Fruit fly (Drosophila melanogaster) whole organism, embryonic: ENCODE results near the gene Kah.

Experiments used
- ATbp ChIP-seq: fragments of 200-800 bp; sonication (Bioruptor generic); optimal IDR thresholded peaks from 2 replicates; lab custom pipeline; 2017; ENCODE audit warnings: missing biosample characterization, mild to moderate bottlenecking, missing genetic modification characterization, missing genetic modification reagents
- BEAF-32 ChIP-seq: fragments of 200-800 bp; sonication (Bioruptor generic); optimal IDR thresholded peaks from 3 replicates; lab custom pipeline; 2017; ENCODE audit warnings: missing biosample characterization, missing genetic modification characterization, mild to moderate bottlenecking, moderate library complexity, missing genetic modification reagents
- Bdp1 ChIP-seq: fragments of 200-800 bp; sonication (Bioruptor generic); optimal IDR thresholded peaks from 3 replicates; lab custom pipeline; 2016; ENCODE audit warnings: missing biosample characterization, missing genetic modification characterization
- CG10147 ChIP-seq: fragments of 200-800 bp; sonication (Bioruptor generic); optimal IDR thresholded peaks from 2 replicates; lab custom pipeline; 2019; ENCODE audit warnings: missing biosample characterization, mild to moderate bottlenecking, missing genetic modification characterization, moderate library complexity
- CG10959 ChIP-seq: fragments of 200-800 bp; sonication (Bioruptor generic); IDR thresholded peaks from 2 replicates; pipeline ENCODE4 v1.3.6; 2022; ENCODE audit warnings: missing biosample characterization, missing genetic modification characterization
- CG11560 ChIP-seq: fragments of 200-800 bp; sonication (Bioruptor generic); IDR thresholded peaks from 3 replicates; pipeline ENCODE4 v1.3.6; 2022; ENCODE audit warnings: missing biosample characterization, missing genetic modification characterization
- CG17829 ChIP-seq: fragments of 200-800 bp; optimal IDR thresholded peaks from 2 replicates; lab custom pipeline; 2019; ENCODE audit warnings: missing biosample characterization, mild to moderate bottlenecking, missing genetic modification characterization, moderate library complexity
- CG2116 ChIP-seq: fragments of 200-800 bp; sonication (Bioruptor generic); optimal IDR thresholded peaks from 3 replicates; lab custom pipeline; 2018; ENCODE audit warnings: missing biosample characterization, mild to moderate bottlenecking, missing genetic modification characterization
- CG32772 ChIP-seq: fragments of 200-800 bp; sonication (Bioruptor generic); IDR thresholded peaks from 2 replicates; pipeline ENCODE4 v1.3.6; 2022; ENCODE audit warnings: missing biosample characterization, missing genetic modification characterization
- CG3281 ChIP-seq: fragments of 200-800 bp; sonication (Bioruptor generic); optimal IDR thresholded peaks from 3 replicates; lab custom pipeline; 2017; ENCODE audit warnings: missing biosample characterization, mild to moderate bottlenecking, missing genetic modification characterization
- CG4424 ChIP-seq: fragments of 200-800 bp; sonication (Bioruptor generic); optimal IDR thresholded peaks from 3 replicates; lab custom pipeline; 2016; ENCODE audit warnings: missing biosample characterization, missing genetic modification characterization
- CG6175 ChIP-seq: fragments of 200-800 bp; sonication (Bioruptor generic); IDR thresholded peaks from 3 replicates; pipeline ENCODE4 v1.3.6; 2022; ENCODE audit warnings: missing biosample characterization, missing genetic modification characterization
- CG7963 ChIP-seq: fragments of 200-800 bp; sonication (Bioruptor generic); IDR thresholded peaks from 3 replicates; pipeline ENCODE4 v1.3.6; 2022; ENCODE audit warnings: missing biosample characterization, missing genetic modification characterization; ENCODE audit not compliant: partially characterized antibody
- CG8290 ChIP-seq, 3 experiments: fragments of 200-800 bp; sonication (Bioruptor generic); optimal IDR thresholded peaks; 2 replicates each; lab custom pipeline; 2016 to 2019; ENCODE audit warnings: missing biosample characterization in 3 of 3, missing genetic modification characterization in 3 of 3, mild to moderate bottlenecking in 2 of 3, moderate library complexity in 1 of 3
- CG9437 ChIP-seq: fragments of 200-800 bp; sonication (Bioruptor generic); optimal IDR thresholded peaks from 2 replicates; lab custom pipeline; 2018; ENCODE audit warnings: missing biosample characterization, mild to moderate bottlenecking, missing genetic modification characterization
- CoRest ChIP-seq: fragments of 200-800 bp; sonication (Bioruptor generic); optimal IDR thresholded peaks from 3 replicates; lab custom pipeline; 2018; ENCODE audit warnings: missing biosample characterization, mild to moderate bottlenecking, missing genetic modification characterization, moderate library complexity
- Dad ChIP-seq: fragments of 200-800 bp; sonication (Bioruptor generic); optimal IDR thresholded peaks from 3 replicates; lab custom pipeline; 2016; ENCODE audit warnings: missing biosample characterization, missing genetic modification characterization
- Dfd ChIP-seq, 2 experiments: fragments of >200 bp; optimal IDR thresholded peaks; 2 replicates each; lab custom pipeline; 2017; ENCODE audit warnings: missing biosample characterization in 2 of 2, missing genetic modification characterization in 2 of 2
- Dref ChIP-seq: fragments of 200-800 bp; sonication (Bioruptor generic); IDR thresholded peaks from 2 replicates; pipeline ENCODE4 v1.3.6; 2022; ENCODE audit warnings: missing biosample characterization, missing genetic modification characterization
- ERR ChIP-seq: fragments of 200-800 bp; sonication (Bioruptor generic); optimal IDR thresholded peaks from 2 replicates; lab custom pipeline; 2016; ENCODE audit warnings: missing biosample characterization, missing genetic modification characterization
- H15 ChIP-seq: fragments of 200-800 bp; sonication (Bioruptor generic); IDR thresholded peaks from 3 replicates; pipeline ENCODE4 v1.3.6; 2022; ENCODE audit warnings: missing biosample characterization, missing genetic modification characterization
- H2.0 ChIP-seq: fragments of 200-800 bp; sonication (Bioruptor generic); IDR thresholded peaks from 2 replicates; pipeline ENCODE4 v1.3.6; 2022; ENCODE audit warnings: missing biosample characterization, missing genetic modification characterization
- Hr51 ChIP-seq, 2 experiments: fragments of 200-800 bp; sonication (Bioruptor generic); optimal IDR thresholded peaks; 2 replicates in 1 of 2; 3 replicates in 1 of 2; lab custom pipeline; 2016 to 2018; ENCODE audit warnings: missing biosample characterization in 2 of 2, missing genetic modification characterization in 2 of 2, mild to moderate bottlenecking in 1 of 2, moderate library complexity in 1 of 2
- Hr78 ChIP-seq, 2 experiments: fragments of 200-800 bp in 1 of 2; fragments of >200 bp in 1 of 2; sonication (Bioruptor generic) in 1 of 2; optimal IDR thresholded peaks; 2 replicates each; lab custom pipeline; 2017 to 2019; ENCODE audit warnings: missing biosample characterization in 2 of 2, missing genetic modification characterization in 2 of 2, mild to moderate bottlenecking in 1 of 2, moderate library complexity in 1 of 2
- MESR4 ChIP-seq: fragments of 200-800 bp; sonication (Bioruptor generic); optimal IDR thresholded peaks from 2 replicates; lab custom pipeline; 2018; ENCODE audit warnings: missing biosample characterization, mild to moderate bottlenecking, missing genetic modification characterization, moderate library complexity
- Mrtf ChIP-seq: fragments of 200-800 bp; sonication (Bioruptor generic); IDR thresholded peaks from 3 replicates; pipeline ENCODE4 v1.3.6; 2022; ENCODE audit warnings: missing biosample characterization, missing genetic modification characterization
- Six4 ChIP-seq: fragments of 200-800 bp; sonication (Bioruptor generic); optimal IDR thresholded peaks from 2 replicates; lab custom pipeline; 2016; ENCODE audit warnings: missing biosample characterization, missing genetic modification characterization
- bab2 ChIP-seq: fragments of 200-800 bp; sonication (Bioruptor generic); optimal IDR thresholded peaks from 2 replicates; lab custom pipeline; 2016; ENCODE audit warnings: missing biosample characterization, missing genetic modification characterization
- chif ChIP-seq, 2 experiments: fragments of 200-800 bp; sonication (Bioruptor generic); optimal IDR thresholded peaks; 3 replicates each; lab custom pipeline; 2016; ENCODE audit warnings: missing biosample characterization in 2 of 2, missing genetic modification characterization in 2 of 2
- chm ChIP-seq: fragments of 200-800 bp; sonication (Bioruptor generic); IDR thresholded peaks from 2 replicates; pipeline ENCODE4 v1.3.6; 2022; ENCODE audit warnings: missing biosample characterization, missing genetic modification characterization
- dati ChIP-seq: fragments of 200-800 bp; sonication (Bioruptor generic); IDR thresholded peaks from 2 replicates; pipeline ENCODE4 v1.3.6; 2022; ENCODE audit warnings: missing biosample characterization, missing genetic modification characterization
- dpn ChIP-seq, 2 experiments: fragments of 200-800 bp; sonication (Bioruptor generic); optimal IDR thresholded peaks; 3 replicates each; lab custom pipeline; 2016; ENCODE audit warnings: missing biosample characterization in 2 of 2, missing genetic modification characterization in 2 of 2
- ems ChIP-seq: fragments of 200-800 bp; sonication (Bioruptor generic); optimal IDR thresholded peaks from 3 replicates; lab custom pipeline; 2016; ENCODE audit warnings: missing biosample characterization, missing genetic modification characterization
- inv ChIP-seq: fragments of 200-800 bp; sonication (Bioruptor generic); IDR thresholded peaks from 2 replicates; pipeline ENCODE4 v1.3.6; 2022; ENCODE audit warnings: missing biosample characterization, missing genetic modification characterization; ENCODE audit not compliant: partially characterized antibody
- ken ChIP-seq: fragments of 200-800 bp; sonication (Bioruptor generic); IDR thresholded peaks from 3 replicates; pipeline ENCODE4 v1.3.6; 2022; ENCODE audit warnings: missing biosample characterization, missing genetic modification characterization
- knrl ChIP-seq: fragments of 200-800 bp; sonication (Bioruptor generic); IDR thresholded peaks from 3 replicates; pipeline ENCODE4 v1.3.6; 2022; ENCODE audit warnings: missing biosample characterization, missing genetic modification characterization; ENCODE audit not compliant: partially characterized antibody
- luna ChIP-seq: fragments of 200-800 bp; sonication (Bioruptor generic); optimal IDR thresholded peaks from 2 replicates; lab custom pipeline; 2016; ENCODE audit warnings: missing biosample characterization, missing genetic modification characterization
- nerfin-2 ChIP-seq: fragments of 200-800 bp; sonication (Bioruptor generic); IDR thresholded peaks from 2 replicates; pipeline ENCODE4 v1.3.6; 2022; ENCODE audit warnings: missing biosample characterization, missing genetic modification characterization; ENCODE audit not compliant: partially characterized antibody
- onecut ChIP-seq: fragments of 200-800 bp; sonication (Bioruptor generic); IDR thresholded peaks from 2 replicates; pipeline ENCODE4 v1.3.6; 2022; ENCODE audit warnings: missing biosample characterization, missing genetic modification characterization
- org-1 ChIP-seq: fragments of 200-800 bp; sonication (Bioruptor generic); optimal IDR thresholded peaks from 2 replicates; lab custom pipeline; 2017; ENCODE audit warnings: missing biosample characterization, missing genetic modification characterization
- phol ChIP-seq: fragments of 200-800 bp; sonication (Bioruptor generic); optimal IDR thresholded peaks from 3 replicates; lab custom pipeline; 2018; ENCODE audit warnings: missing biosample characterization, mild to moderate bottlenecking, missing genetic modification characterization, moderate library complexity
- row ChIP-seq: fragments of 200-800 bp; sonication (Bioruptor generic); IDR thresholded peaks from 3 replicates; pipeline ENCODE4 v1.3.6; 2022; ENCODE audit warnings: missing biosample characterization, missing genetic modification characterization
- sqz ChIP-seq: fragments of 200-800 bp; sonication (Bioruptor generic); optimal IDR thresholded peaks from 3 replicates; lab custom pipeline; 2018; ENCODE audit warnings: missing biosample characterization, mild to moderate bottlenecking, missing genetic modification characterization
- stwl ChIP-seq: fragments of 200-800 bp; sonication (Bioruptor generic); optimal IDR thresholded peaks from 3 replicates; lab custom pipeline; 2018; ENCODE audit warnings: missing biosample characterization, mild to moderate bottlenecking, missing genetic modification characterization, moderate library complexity
- tna ChIP-seq: fragments of 200-800 bp; sonication (Bioruptor generic); IDR thresholded peaks from 2 replicates; pipeline ENCODE4 v1.3.6; 2022; ENCODE audit warnings: missing biosample characterization, missing genetic modification characterization; ENCODE audit not compliant: partially characterized antibody
- vnd ChIP-seq: fragments of 200-800 bp; sonication (Bioruptor generic); IDR thresholded peaks from 3 replicates; pipeline ENCODE4 v1.3.6; 2022; ENCODE audit warnings: missing biosample characterization, missing genetic modification characterization; ENCODE audit not compliant: partially characterized antibody
- wdn ChIP-seq: fragments of 200-800 bp; sonication (Bioruptor generic); IDR thresholded peaks from 2 replicates; pipeline ENCODE4 v1.3.6; 2022; ENCODE audit warnings: missing biosample characterization, missing genetic modification characterization

Gene Kah

dm6 chr3L:626498-627369 lies 37.7 kb upstream of the Kah start (continued):
- peak; percentile 66 for TF ChIP-seq sqz
- no peak for TF ChIP-seq BEAF-32 (GFP tag; lab: Kevin White, UChicago)
- TF ChIP-seq wdn (GFP tag; lab: Robert Waterston, UW) = peak; percentile 38; the same call in 1 of the 2 replicates
- peak; percentile 56 for TF ChIP-seq CG10147 (GFP tag; lab: Kevin White, UChicago)
- TF ChIP-seq tna (GFP tag; lab: Robert Waterston, UW) = no peak
- peak; percentile 53; the same call in 1 of the 3 replicates for TF ChIP-seq ken
- TF ChIP-seq CG2116 = no peak
- TF ChIP-seq Dad (GFP tag; lab: Kevin White, UChicago) = no peak
- TF ChIP-seq bab2 (GFP tag; lab: Kevin White, UChicago) = peak; percentile 10
- TF ChIP-seq onecut = no peak
- peak; percentile 39 to 40 for TF ChIP-seq dpn (GFP tag; optimal IDR thresholded peaks at IDR 0.05; lab: Kevin White, UChicago)
- TF ChIP-seq CG4424 (GFP tag; lab: Kevin White, UChicago) = peak; percentile 27
- peak; percentile 59; the same call in 1 of the 2 replicates for TF ChIP-seq CG32772 (GFP tag; lab: Robert Waterston, UW)
- TF ChIP-seq H15 (GFP tag; lab: Robert Waterston, UW) = 0 out of 3 replicates have a peak, but pooled peaks have one; percentile 55
- peak; percentile 10 for TF ChIP-seq CG8290 (GFP tag; optimal IDR thresholded peaks at IDR 0.05; lab: Kevin White, UChicago)
- no peak for TF ChIP-seq CG8290 (tag; optimal IDR thresholded peaks at IDR 0.05; lab: Kevin White, UChicago)
- TF ChIP-seq stwl (tag; lab: Kevin White, UChicago) = no peak
- TF ChIP-seq vnd (GFP tag; lab: Robert Waterston, UW) = no peak
- no peak for TF ChIP-seq Bdp1 (GFP tag; lab: Kevin White, UChicago)
- no peak for TF ChIP-seq ERR (GFP tag; lab: Kevin White, UChicago)
- peak in 1 of 2 experiments; percentile 8 for TF ChIP-seq Hr78 (GFP tag; optimal IDR thresholded peaks at IDR 0.05; lab: Kevin White, UChicago)
- no peak for TF ChIP-seq Dfd (GFP tag; optimal IDR thresholded peaks at IDR 0.05; lab: Kevin White, UChicago)
- TF ChIP-seq Hr51 (GFP tag; optimal IDR thresholded peaks at IDR 0.05; lab: Kevin White, UChicago) = peak; percentile 15 to 37
- TF ChIP-seq H2.0 (GFP tag; lab: Robert Waterston, UW) = peak; percentile 69
- no peak for TF ChIP-seq nerfin-2
- TF ChIP-seq luna = no peak
- TF ChIP-seq row (GFP tag; lab: Robert Waterston, UW) = peak; percentile 81
- no peak for TF ChIP-seq inv (GFP tag; lab: Robert Waterston, UW)
- no peak for TF ChIP-seq CG17829 (tag; lab: Kevin White, UChicago)
- no peak for TF ChIP-seq Dref (GFP tag; lab: Robert Waterston, UW)
- no peak for TF ChIP-seq dati (GFP tag; lab: Robert Waterston, UW)
- TF ChIP-seq ATbp (GFP tag; lab: Kevin White, UChicago) = no peak
- no peak for TF ChIP-seq CG7963 (GFP tag; lab: Robert Waterston, UW)
- peak; percentile 57 for TF ChIP-seq CG3281 (GFP tag; lab: Kevin White, UChicago)
- TF ChIP-seq CG6175 (GFP tag; lab: Robert Waterston, UW) = no peak; the same call in 2 of the 3 replicates
- peak; percentile 51 for TF ChIP-seq phol
- no peak for TF ChIP-seq CG10959 (GFP tag; lab: Robert Waterston, UW)
- peak; percentile 20; the same call in 1 of the 3 replicates for TF ChIP-seq CG11560 (tag; lab: Robert Waterston, UW)
- TF ChIP-seq knrl (GFP tag; lab: Robert Waterston, UW) = no peak
- TF ChIP-seq Six4 (GFP tag; lab: Kevin White, UChicago) = no peak
- no peak for TF ChIP-seq ems
- no peak for TF ChIP-seq MESR4 (GFP tag; lab: Kevin White, UChicago)
- peak; percentile 47 for TF ChIP-seq CoRest (tag; lab: Kevin White, UChicago)
- TF ChIP-seq Mrtf (GFP tag; lab: Robert Waterston, UW) = peak; percentile 73
- peak; percentile 47; the same call in 1 of the 2 replicates for TF ChIP-seq chm (GFP tag; lab: Robert Waterston, UW)
- peak in 1 of 2 experiments; percentile 13 for TF ChIP-seq chif (GFP tag; optimal IDR thresholded peaks at IDR 0.05; lab: Kevin White, UChicago)
- TF ChIP-seq CG9437 = no peak
- TF ChIP-seq org-1 (GFP tag; lab: Kevin White, UChicago) = no peak
